Fruit fly (Drosophila melanogaster): ENCODE measurements around the gene CG7065.

- TF ChIP-seq pan (optimal IDR thresholded peaks at IDR 0.05) (no peak), usp (GFP tag; optimal IDR thresholded peaks at IDR 0.05) (no peak), CG8478 (optimal IDR thresholded peaks at IDR 0.05) (no peak), Dll (optimal IDR thresholded peaks at IDR 0.05) (no peak), psq (optimal IDR thresholded peaks at IDR 0.05) (no peak)
Observed at dm6 chrX:9191357-9191756, 49.1 kb downstream of the CG7065 start, which contains the start of gene CG12057.

Measured in whole organism.